Worm (Caenorhabditis elegans) whole organism, young adult: Measurements from ENCODE around the gene E04D5.5.

Experiments used
- C06A6.2 ChIP-seq: fragments of 200-800 bp; sonication (Bioruptor generic); conservative IDR thresholded peaks from 2 replicates; pipeline ENCODE4 v1.3.6; 2022; ENCODE audit warnings: missing genetic modification characterization, missing compliant biosample characterization
- F52B5.7 ChIP-seq: sonication (generic microtip); optimal IDR thresholded peaks from 2 replicates; lab custom pipeline; 2016; ENCODE audit warnings: mild to moderate bottlenecking, missing genetic modification characterization, missing compliant biosample characterization
- T07F8.4 ChIP-seq: sonication (generic microtip); optimal IDR thresholded peaks from 2 replicates; lab custom pipeline; 2016; ENCODE audit warnings: mild to moderate bottlenecking, missing genetic modification characterization, moderate library complexity, missing compliant biosample characterization
- Y67H2A.10 ChIP-seq: fragments of 200-800 bp; sonication (Bioruptor generic); conservative IDR thresholded peaks from 2 replicates; pipeline ENCODE4 v1.3.6; 2022; ENCODE audit warnings: missing genetic modification reagents, missing genetic modification characterization, missing compliant biosample characterization
- Y79H2A.3 ChIP-seq: fragments of 200-800 bp; sonication (Bioruptor generic); conservative IDR thresholded peaks from 2 replicates; pipeline ENCODE4 v1.3.6; 2022; ENCODE audit warnings: missing genetic modification reagents, missing genetic modification characterization, missing compliant biosample characterization
- Y95B8A.8 ChIP-seq: fragments of 200-800 bp; sonication (Bioruptor generic); IDR thresholded peaks from 2 replicates; pipeline ENCODE4 v1.3.6; 2022; ENCODE audit warnings: missing genetic modification reagents, missing genetic modification characterization, missing compliant biosample characterization
- ZK185.1 ChIP-seq: sonication (generic microtip); optimal IDR thresholded peaks from 2 replicates; lab custom pipeline; 2016; ENCODE audit warnings: mild to moderate bottlenecking, missing genetic modification characterization, missing compliant biosample characterization; ENCODE audit not compliant: poor library complexity, severe bottlenecking
- akir-1 ChIP-seq: fragments of 200-800 bp; sonication (Bioruptor generic); optimal IDR thresholded peaks from 2 replicates; lab custom pipeline; 2018; ENCODE audit warnings: mild to moderate bottlenecking, missing genetic modification characterization, moderate library complexity, missing compliant biosample characterization
- atf-7 ChIP-seq: sonication (generic microtip); optimal IDR thresholded peaks from 2 replicates; lab custom pipeline; 2017; ENCODE audit warnings: mild to moderate bottlenecking, missing genetic modification characterization, missing compliant biosample characterization
- attf-3 ChIP-seq: fragments of 200-800 bp; sonication (Bioruptor generic); conservative IDR thresholded peaks from 2 replicates; pipeline ENCODE4 v1.3.6; 2022; ENCODE audit warnings: missing genetic modification reagents, missing genetic modification characterization, missing compliant biosample characterization
- bed-2 ChIP-seq: fragments of 200-800 bp; sonication (Bioruptor generic); IDR thresholded peaks from 2 replicates; pipeline ENCODE4 v1.3.6; 2022; ENCODE audit warnings: missing genetic modification reagents, missing genetic modification characterization, missing compliant biosample characterization
- ccch-3 ChIP-seq: fragments of 200-800 bp; sonication (Bioruptor generic); optimal IDR thresholded peaks from 2 replicates; lab custom pipeline; 2018; ENCODE audit warnings: mild to moderate bottlenecking, missing genetic modification characterization, missing compliant biosample characterization
- cebp-1 ChIP-seq, 2 experiments: fragments of 200-800 bp in 1 of 2; sonication (Bioruptor generic) in 1 of 2; sonication (generic microtip) in 1 of 2; IDR thresholded peaks in 1 of 2; optimal IDR thresholded peaks in 1 of 2; 2 replicates each; pipeline versions ENCODE4 v1.3.6 to Lab custom; 2017 to 2022; ENCODE audit warnings: missing compliant biosample characterization in 2 of 2, missing genetic modification characterization in 2 of 2, mild to moderate bottlenecking in 1 of 2, missing genetic modification reagents in 1 of 2, moderate library complexity in 1 of 2
- ceh-100 ChIP-seq: fragments of 200-800 bp; sonication (Bioruptor generic); IDR thresholded peaks from 2 replicates; pipeline ENCODE4 v1.3.6; 2022; ENCODE audit warnings: missing genetic modification reagents, missing genetic modification characterization, missing compliant biosample characterization
- ceh-40 ChIP-seq: fragments of 200-800 bp; sonication (Bioruptor generic); IDR thresholded peaks from 2 replicates; pipeline ENCODE4 v1.3.6; 2022; ENCODE audit warnings: missing genetic modification characterization, missing compliant biosample characterization
- dox-1 ChIP-seq: fragments of 200-800 bp; sonication (Bioruptor generic); IDR thresholded peaks from 2 replicates; pipeline ENCODE4 v1.3.6; 2022; ENCODE audit warnings: missing genetic modification reagents, missing genetic modification characterization, missing compliant biosample characterization
- dpl-1 ChIP-seq: fragments of 150-350 bp; optimal IDR thresholded peaks from 2 replicates; lab custom pipeline; 2014; ENCODE audit warnings: missing biosample characterization, missing genetic modification reagents, missing genetic modification characterization
- egl-44 ChIP-seq: fragments of 200-800 bp; sonication (Bioruptor generic); IDR thresholded peaks from 2 replicates; pipeline ENCODE4 v1.3.6; 2022; ENCODE audit warnings: missing genetic modification reagents, missing genetic modification characterization, missing compliant biosample characterization
- fkh-3 ChIP-seq: sonication (generic microtip); optimal IDR thresholded peaks from 2 replicates; lab custom pipeline; 2016; ENCODE audit warnings: mild to moderate bottlenecking, missing genetic modification characterization, missing compliant biosample characterization
- gei-17 ChIP-seq: fragments of 200-800 bp; sonication (Bioruptor generic); optimal IDR thresholded peaks from 2 replicates; lab custom pipeline; 2018; ENCODE audit warnings: mild to moderate bottlenecking, missing genetic modification characterization, missing compliant biosample characterization
- him-1 ChIP-seq: sonication (generic microtip); optimal IDR thresholded peaks from 2 replicates; lab custom pipeline; 2016; ENCODE audit warnings: missing genotype, missing genetic modification reagents, missing genetic modification characterization, missing compliant biosample characterization
- hmg-1.2 ChIP-seq: fragments of 200-800 bp; sonication (Bioruptor generic); IDR thresholded peaks from 2 replicates; pipeline ENCODE4 v1.3.6; 2022; ENCODE audit warnings: missing genetic modification reagents, missing genetic modification characterization, missing compliant biosample characterization
- hrde-1 ChIP-seq: sonication (generic microtip); optimal IDR thresholded peaks from 2 replicates; lab custom pipeline; 2016; ENCODE audit warnings: missing genetic modification characterization, mild to moderate bottlenecking, missing compliant biosample characterization, moderate library complexity, missing genotype, missing genetic modification reagents, borderline replicate concordance
- let-607 ChIP-seq, 2 experiments: fragments of 200-800 bp in 1 of 2; sonication (Bioruptor generic) in 1 of 2; sonication (generic microtip) in 1 of 2; optimal IDR thresholded peaks; 2 replicates each; lab custom pipeline; 2016 to 2018; ENCODE audit warnings: mild to moderate bottlenecking in 2 of 2, missing compliant biosample characterization in 2 of 2, missing genetic modification characterization in 2 of 2, moderate library complexity in 2 of 2, missing genotype in 1 of 2
- lin-54 ChIP-seq: fragments of 200-800 bp; sonication (Bioruptor generic); optimal IDR thresholded peaks from 2 replicates; lab custom pipeline; 2018; ENCODE audit warnings: mild to moderate bottlenecking, missing genetic modification characterization, missing compliant biosample characterization
- lsy-27 ChIP-seq: sonication (generic microtip); optimal IDR thresholded peaks from 2 replicates; lab custom pipeline; 2017; ENCODE audit warnings: missing genetic modification characterization, mild to moderate bottlenecking, missing compliant biosample characterization, antibody characterized with exemption, missing genotype, borderline replicate concordance; ENCODE audit not compliant: insufficient read depth
- madf-6 ChIP-seq: fragments of 200-800 bp; sonication (Bioruptor generic); IDR thresholded peaks from 2 replicates; pipeline ENCODE4 v1.3.6; 2022; ENCODE audit warnings: missing genetic modification reagents, missing genetic modification characterization, missing compliant biosample characterization
- mel-28 ChIP-seq: sonication (generic microtip); optimal IDR thresholded peaks from 2 replicates; lab custom pipeline; 2016; ENCODE audit warnings: borderline replicate concordance, mild to moderate bottlenecking, missing genetic modification characterization, missing compliant biosample characterization
- nfya-1 ChIP-seq: sonication (generic microtip); optimal IDR thresholded peaks from 2 replicates; lab custom pipeline; 2017; ENCODE audit warnings: antibody characterized with exemption, missing compliant biosample characterization, missing genetic modification characterization, borderline replicate concordance; ENCODE audit not compliant: insufficient read depth
- nhr-80 ChIP-seq: sonication (generic microtip); optimal IDR thresholded peaks from 2 replicates; lab custom pipeline; 2016; ENCODE audit warnings: missing genetic modification characterization, missing compliant biosample characterization
- nhr-90 ChIP-seq: sonication (generic microtip); optimal IDR thresholded peaks from 2 replicates; lab custom pipeline; 2016; ENCODE audit warnings: missing genotype, mild to moderate bottlenecking, missing genetic modification characterization, missing compliant biosample characterization
- pbrm-1 ChIP-seq: fragments of 200-800 bp; sonication (Bioruptor generic); IDR thresholded peaks from 2 replicates; pipeline ENCODE4 v1.3.6; 2022; ENCODE audit warnings: missing genetic modification reagents, missing genetic modification characterization, missing compliant biosample characterization
- pha-4 ChIP-seq: fragments of 150-350 bp; sonication (generic microtip); optimal IDR thresholded peaks from 2 replicates; lab custom pipeline; 2014; ENCODE audit warnings: missing biosample characterization, missing genetic modification reagents, missing genetic modification characterization
- repo-1 ChIP-seq: sonication (generic microtip); optimal IDR thresholded peaks from 2 replicates; lab custom pipeline; 2017; ENCODE audit warnings: mild to moderate bottlenecking, missing genetic modification characterization, missing compliant biosample characterization
- rpc-1 ChIP-seq, 2 experiments: fragments of 150-350 bp in 1 of 2; sonication (generic microtip) in 1 of 2; optimal IDR thresholded peaks; 2 replicates each; lab custom pipeline; 2014 to 2018; ENCODE audit warnings: missing biosample characterization in 1 of 2, missing genetic modification characterization in 1 of 2, missing genetic modification reagents in 1 of 2, missing genotype in 1 of 2
- sdz-38 ChIP-seq: sonication (generic microtip); optimal IDR thresholded peaks from 2 replicates; lab custom pipeline; 2016; ENCODE audit warnings: missing genotype, missing genetic modification characterization, missing compliant biosample characterization
- sea-2 ChIP-seq: fragments of 200-800 bp; sonication (Bioruptor generic); IDR thresholded peaks from 2 replicates; pipeline ENCODE4 v1.3.6; 2022; ENCODE audit warnings: missing genetic modification characterization, missing compliant biosample characterization
- snpc-1.1 ChIP-seq: sonication (generic microtip); optimal IDR thresholded peaks from 2 replicates; lab custom pipeline; 2017; ENCODE audit warnings: missing genetic modification characterization, mild to moderate bottlenecking, missing compliant biosample characterization, antibody characterized with exemption, moderate library complexity, missing genotype, missing genetic modification reagents; ENCODE audit not compliant: insufficient read depth
- snpc-4 ChIP-seq, 5 experiments: fragments of 150-350 bp in 1 of 5; sonication (generic microtip) in 4 of 5; optimal IDR thresholded peaks; 2 replicates each; lab custom pipeline; 2014 to 2018; ENCODE audit warnings: missing genetic modification characterization in 5 of 5, missing biosample characterization in 3 of 5, antibody characterized with exemption in 2 of 5, mild to moderate bottlenecking in 2 of 5, missing compliant biosample characterization in 2 of 5, missing genotype in 2 of 5, moderate library complexity in 2 of 5, missing genetic modification reagents in 1 of 5
- tlf-1 ChIP-seq: fragments of 200-800 bp; sonication (Bioruptor generic); optimal IDR thresholded peaks from 2 replicates; lab custom pipeline; 2018; ENCODE audit warnings: mild to moderate bottlenecking, missing genetic modification characterization, missing compliant biosample characterization
- unc-62 ChIP-seq: fragments of 150-350 bp; optimal IDR thresholded peaks from 2 replicates; lab custom pipeline; 2014; ENCODE audit warnings: missing biosample characterization, missing genetic modification reagents, missing genetic modification characterization
- xnd-1 ChIP-seq: sonication (generic microtip); optimal IDR thresholded peaks from 2 replicates; lab custom pipeline; 2016; ENCODE audit warnings: missing genotype, missing genetic modification reagents, missing genetic modification characterization, missing compliant biosample characterization
- ztf-22 ChIP-seq: fragments of 200-800 bp; sonication (Bioruptor generic); optimal IDR thresholded peaks from 2 replicates; lab custom pipeline; 2018; ENCODE audit warnings: mild to moderate bottlenecking, missing genetic modification characterization, moderate library complexity, missing compliant biosample characterization
- ztf-28 ChIP-seq: fragments of 200-800 bp; sonication (Bioruptor generic); IDR thresholded peaks from 2 replicates; pipeline ENCODE4 v1.3.6; 2022; ENCODE audit warnings: missing genetic modification reagents, missing genetic modification characterization, missing compliant biosample characterization

Gene E04D5.5

DNA sequence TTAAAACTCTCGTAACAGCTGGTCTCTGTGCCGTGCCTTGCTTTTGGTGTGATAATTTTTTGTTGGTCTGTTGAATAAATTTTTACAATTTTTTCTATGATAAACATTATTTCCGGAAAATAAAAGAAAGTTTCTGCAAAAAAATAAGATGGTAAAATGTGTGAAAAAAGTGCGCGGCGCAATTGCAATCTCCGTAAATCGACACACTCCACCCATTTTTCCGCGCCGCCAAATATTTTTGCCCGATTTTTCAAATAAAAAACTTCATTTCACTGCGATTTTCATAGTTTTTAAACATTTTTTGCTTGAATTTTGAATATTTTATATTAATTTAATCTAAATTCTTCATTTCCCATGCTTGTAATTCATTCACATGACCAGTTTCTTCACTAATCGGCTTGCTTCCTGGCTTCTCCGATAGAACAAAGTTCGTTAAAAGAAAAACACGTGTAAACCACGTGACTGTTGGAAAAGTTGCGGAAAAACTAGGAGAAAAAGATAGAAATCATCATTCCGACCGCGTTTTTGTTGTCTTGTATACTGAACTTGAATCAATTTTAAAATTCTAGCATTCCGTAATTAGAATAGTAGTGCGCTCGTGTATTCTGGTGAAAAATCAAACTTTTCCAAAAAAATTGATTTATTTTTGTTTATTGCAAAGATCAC is 22.9 kb upstream of the E04D5.5 start (continued):
- TF ChIP-seq ZK185.1, result peak; percentile 23
- TF ChIP-seq xnd-1 (tag; lab: Kevin White, UChicago), result no peak
- TF ChIP-seq hrde-1 (tag; lab: Kevin White, UChicago), result no peak
- peak; percentile 33 for TF ChIP-seq rpc-1 (optimal IDR thresholded peaks at IDR 0.05; lab: Kevin White, UChicago)
- TF ChIP-seq rpc-1 (tag; optimal IDR thresholded peaks at IDR 0.05; lab: Kevin White, UChicago), result no peak
- TF ChIP-seq bed-2 (GFP tag; lab: Robert Waterston, UW), result no peak
- TF ChIP-seq egl-44 (GFP tag; lab: Robert Waterston, UW), result 0 out of 2 replicates have a peak, but pooled peaks have one; percentile 7
- TF ChIP-seq nhr-90 (tag; lab: Kevin White, UChicago), result no peak
- TF ChIP-seq sea-2 (GFP tag; lab: Robert Waterston, UW), result no peak
- TF ChIP-seq let-607 (tag; optimal IDR thresholded peaks at IDR 0.05; lab: Kevin White, UChicago), result peak in 1 of 2 experiments; percentile 35
- TF ChIP-seq akir-1 (GFP tag; lab: Kevin White, UChicago), result no peak
- no peak for TF ChIP-seq nfya-1 (tag; lab: Kevin White, UChicago)
- TF ChIP-seq ztf-22 (GFP tag; lab: Kevin White, UChicago), result no peak
- TF ChIP-seq ccch-3, result no peak
- TF ChIP-seq sdz-38 (tag; lab: Kevin White, UChicago), result no peak
- peak; percentile 43 for TF ChIP-seq hmg-1.2 (GFP tag; lab: Robert Waterston, UW)
- TF ChIP-seq ztf-28 (GFP tag; lab: Robert Waterston, UW), result 0 out of 2 replicates have a peak, but pooled peaks have one; percentile 59
- TF ChIP-seq snpc-4 (GFP tag; optimal IDR thresholded peaks at IDR 0.05; lab: Kevin White, UChicago), result no peak
- TF ChIP-seq snpc-4 (tag; optimal IDR thresholded peaks at IDR 0.05; lab: Kevin White, UChicago), result peak in 3 of 4 experiments; percentile 30 to 49 (median 43)
- peak; percentile 56; the same call in 1 of the 2 replicates for TF ChIP-seq attf-3 (GFP tag; lab: Robert Waterston, UW)
- no peak for TF ChIP-seq Y95B8A.8 (GFP tag; lab: Robert Waterston, UW)
- TF ChIP-seq mel-28, result no peak
- TF ChIP-seq cebp-1 (GFP tag; IDR thresholded peaks at IDR 0.05; lab: Robert Waterston, UW), result no peak
- peak; percentile 68 for TF ChIP-seq cebp-1 (tag; optimal IDR thresholded peaks at IDR 0.05; lab: Kevin White, UChicago)
- peak; percentile 20 for TF ChIP-seq snpc-1.1 (tag; lab: Kevin White, UChicago)
- peak; percentile 56 for TF ChIP-seq repo-1 (tag; lab: Kevin White, UChicago)
- TF ChIP-seq ceh-40 (GFP tag; lab: Robert Waterston, UW), result no peak
- TF ChIP-seq atf-7, result no peak
- TF ChIP-seq tlf-1, result peak; percentile 70
- TF ChIP-seq unc-62 (GFP tag; lab: Kevin White, UChicago), result no peak
- TF ChIP-seq lin-54 (GFP tag; lab: Kevin White, UChicago), result peak; percentile 62
- TF ChIP-seq gei-17 (GFP tag; lab: Kevin White, UChicago), result no peak
- TF ChIP-seq dox-1 (GFP tag; lab: Robert Waterston, UW), result peak; percentile 79
- TF ChIP-seq nhr-80 (tag; lab: Kevin White, UChicago), result peak; percentile 26
- no peak for TF ChIP-seq F52B5.7
- TF ChIP-seq ceh-100, result peak; percentile 74
- peak; percentile 22 for TF ChIP-seq dpl-1 (GFP tag; lab: Kevin White, UChicago)
- TF ChIP-seq pbrm-1 (GFP tag; lab: Robert Waterston, UW), result peak; percentile 23; the same call in 1 of the 2 replicates
- no peak for TF ChIP-seq Y67H2A.10 (GFP tag; lab: Robert Waterston, UW)
- peak; percentile 54 for TF ChIP-seq pha-4 (tag; lab: Kevin White, UChicago)
- TF ChIP-seq T07F8.4, result no peak
- no peak for TF ChIP-seq fkh-3 (tag; lab: Kevin White, UChicago)
- no peak for TF ChIP-seq lsy-27 (tag; lab: Kevin White, UChicago)
- 0 out of 2 replicates have a peak, but pooled peaks have one; percentile 25 for TF ChIP-seq C06A6.2 (GFP tag; lab: Robert Waterston, UW)
- no peak for TF ChIP-seq Y79H2A.3 (GFP tag; lab: Robert Waterston, UW)
- no peak for TF ChIP-seq him-1 (tag; lab: Kevin White, UChicago)
- TF ChIP-seq madf-6 (GFP tag; lab: Robert Waterston, UW), result peak; percentile 66
